Worm (Caenorhabditis elegans) whole organism, L1 larva: Measurements from ENCODE around the gene C18B2.4.

Experiments
- C16A3.4 ChIP-seq: fragments of 150-350 bp; optimal IDR thresholded peaks from 2 replicates; lab custom pipeline; 2014; ENCODE audit warnings: missing biosample characterization, missing genetic modification characterization
- Y116A8C.19 ChIP-seq: sonication (generic microtip); optimal IDR thresholded peaks from 2 replicates; lab custom pipeline; 2016; ENCODE audit warnings: missing compliant biosample characterization, missing genetic modification characterization, borderline replicate concordance
- aha-1 ChIP-seq: fragments of 150-350 bp; optimal IDR thresholded peaks from 2 replicates; lab custom pipeline; 2014; ENCODE audit warnings: missing biosample characterization, missing genetic modification characterization
- alr-1 ChIP-seq: fragments of 200-800 bp; sonication (Bioruptor generic); optimal IDR thresholded peaks from 2 replicates; lab custom pipeline; 2018; ENCODE audit warnings: borderline replicate concordance, mild to moderate bottlenecking, missing genetic modification characterization, missing compliant biosample characterization
- aly-2 ChIP-seq: fragments of 150-350 bp; optimal IDR thresholded peaks from 2 replicates; lab custom pipeline; 2014; ENCODE audit warnings: missing biosample characterization, missing genetic modification characterization
- blmp-1 ChIP-seq: fragments of 150-350 bp; optimal IDR thresholded peaks from 2 replicates; lab custom pipeline; 2014; ENCODE audit warnings: missing biosample characterization, missing genetic modification characterization
- ceh-63 ChIP-seq: fragments of 200-800 bp; sonication (Bioruptor generic); optimal IDR thresholded peaks from 2 replicates; lab custom pipeline; 2018; ENCODE audit warnings: mild to moderate bottlenecking, missing genetic modification characterization, missing compliant biosample characterization
- ceh-82 ChIP-seq, 3 experiments: fragments of 150-350 bp in 1 of 3; sonication (generic microtip) in 2 of 3; optimal IDR thresholded peaks; 2 replicates each; lab custom pipeline; 2014 to 2017; ENCODE audit warnings: missing biosample characterization in 3 of 3, missing genetic modification characterization in 3 of 3
- ceh-88 ChIP-seq: fragments of 200-800 bp; sonication (Bioruptor generic); IDR thresholded peaks from 2 replicates; pipeline ENCODE4 v1.3.6; 2022; ENCODE audit warnings: missing genetic modification characterization, missing compliant biosample characterization
- egl-27 ChIP-seq, 2 experiments: fragments of 150-350 bp in 1 of 2; sonication (generic microtip); optimal IDR thresholded peaks; 3 replicates each; lab custom pipeline; 2017 to 2018; ENCODE audit warnings: missing biosample characterization in 2 of 2, missing genetic modification characterization in 2 of 2, missing genetic modification reagents in 2 of 2
- elt-2 ChIP-seq: sonication (generic microtip); optimal IDR thresholded peaks from 2 replicates; lab custom pipeline; 2016; ENCODE audit warnings: missing genetic modification characterization, mild to moderate bottlenecking, inconsistent platforms, missing compliant biosample characterization, missing genetic modification reagents
- elt-3 ChIP-seq, 6 experiments: fragments of 150-350 bp in 1 of 6; sonication (generic microtip); optimal IDR thresholded peaks; 2 replicates each; lab custom pipeline; 2017 to 2018; ENCODE audit warnings: missing biosample characterization in 6 of 6, missing genetic modification characterization in 6 of 6, inconsistent platforms in 1 of 6
- fkh-10 ChIP-seq: sonication (generic microtip); optimal IDR thresholded peaks from 2 replicates; lab custom pipeline; 2017; ENCODE audit warnings: missing biosample characterization, missing genetic modification reagents, missing genetic modification characterization
- fkh-4 ChIP-seq: sonication (generic microtip); optimal IDR thresholded peaks from 2 replicates; lab custom pipeline; 2016; ENCODE audit warnings: missing compliant biosample characterization, missing genetic modification characterization, borderline replicate concordance
- fkh-8 ChIP-seq: sonication (generic microtip); optimal IDR thresholded peaks from 2 replicates; lab custom pipeline; 2016; ENCODE audit warnings: mild to moderate bottlenecking, missing genetic modification characterization, missing compliant biosample characterization
- fos-1 ChIP-seq: fragments of 150-350 bp; optimal IDR thresholded peaks from 2 replicates; lab custom pipeline; 2014; ENCODE audit warnings: missing biosample characterization, missing genetic modification characterization
- hlh-4 ChIP-seq: sonication (generic microtip); optimal IDR thresholded peaks from 2 replicates; lab custom pipeline; 2016; ENCODE audit warnings: mild to moderate bottlenecking, missing genetic modification characterization, missing compliant biosample characterization
- isw-1 ChIP-seq: fragments of 200-800 bp; sonication (Bioruptor generic); IDR thresholded peaks from 2 replicates; pipeline ENCODE4 v1.3.6; 2022; ENCODE audit warnings: missing genetic modification characterization, missing compliant biosample characterization
- lin-14 ChIP-seq: fragments of 200-800 bp; sonication (Bioruptor generic); optimal IDR thresholded peaks from 2 replicates; lab custom pipeline; 2018; ENCODE audit warnings: mild to moderate bottlenecking, missing genetic modification characterization, moderate library complexity, missing compliant biosample characterization
- lin-35 ChIP-seq, 2 experiments: fragments of 150-350 bp; optimal IDR thresholded peaks; 2 replicates each; lab custom pipeline; 2014; ENCODE audit warnings: missing biosample characterization in 2 of 2, missing genetic modification characterization in 2 of 2, missing genetic modification reagents in 2 of 2
- lsy-2 ChIP-seq, 2 experiments: fragments of 150-350 bp; optimal IDR thresholded peaks; 2 replicates each; lab custom pipeline; 2014; ENCODE audit warnings: missing biosample characterization in 2 of 2, missing genetic modification characterization in 2 of 2
- mep-1 ChIP-seq: fragments of 150-350 bp; optimal IDR thresholded peaks from 2 replicates; lab custom pipeline; 2014; ENCODE audit warnings: missing biosample characterization, missing genetic modification characterization
- nhr-11 ChIP-seq: fragments of 150-350 bp; optimal IDR thresholded peaks from 2 replicates; lab custom pipeline; 2014; ENCODE audit warnings: missing biosample characterization, missing genetic modification characterization
- nhr-19 ChIP-seq: fragments of 200-800 bp; sonication (Bioruptor generic); conservative IDR thresholded peaks from 2 replicates; pipeline ENCODE4 v1.3.6; 2022; ENCODE audit warnings: missing genetic modification characterization, missing compliant biosample characterization
- nhr-20 ChIP-seq: sonication (generic microtip); optimal IDR thresholded peaks from 2 replicates; lab custom pipeline; 2016; ENCODE audit warnings: mild to moderate bottlenecking, missing genetic modification characterization, missing compliant biosample characterization
- nhr-47 ChIP-seq: sonication (generic microtip); optimal IDR thresholded peaks from 2 replicates; lab custom pipeline; 2016; ENCODE audit warnings: mild to moderate bottlenecking, missing genetic modification characterization, moderate library complexity, missing compliant biosample characterization
- nhr-71 ChIP-seq: sonication (generic microtip); optimal IDR thresholded peaks from 2 replicates; lab custom pipeline; 2016; ENCODE audit warnings: mild to moderate bottlenecking, missing genetic modification characterization, moderate library complexity, missing compliant biosample characterization
- nhr-76 ChIP-seq: sonication (generic microtip); optimal IDR thresholded peaks from 2 replicates; lab custom pipeline; 2017; ENCODE audit warnings: missing biosample characterization, missing genetic modification characterization
- nhr-84 ChIP-seq: sonication (generic microtip); optimal IDR thresholded peaks from 2 replicates; lab custom pipeline; 2017; ENCODE audit warnings: missing biosample characterization, missing genetic modification characterization
- nhr-85 ChIP-seq: sonication (generic microtip); peaks from one replicate; lab custom pipeline; 2016; ENCODE audit warnings: missing genetic modification characterization, inconsistent platforms, missing compliant biosample characterization
- nhr-90 ChIP-seq: sonication (generic microtip); optimal IDR thresholded peaks from 2 replicates; lab custom pipeline; 2016; ENCODE audit warnings: mild to moderate bottlenecking, missing genetic modification characterization, missing compliant biosample characterization; ENCODE audit not compliant: poor library complexity
- pqm-1 ChIP-seq: sonication (generic microtip); optimal IDR thresholded peaks from 3 replicates; lab custom pipeline; 2017; ENCODE audit warnings: missing biosample characterization, missing genetic modification characterization
- rnt-1 ChIP-seq: sonication (generic microtip); optimal IDR thresholded peaks from 2 replicates; lab custom pipeline; 2016; ENCODE audit warnings: mild to moderate bottlenecking, missing genetic modification characterization, moderate library complexity, missing compliant biosample characterization
- sptf-1 ChIP-seq: fragments of 150-350 bp; optimal IDR thresholded peaks from 2 replicates; lab custom pipeline; 2014; ENCODE audit warnings: missing biosample characterization, missing genetic modification characterization
- tlp-1 ChIP-seq: fragments of 150-350 bp; optimal IDR thresholded peaks from 2 replicates; lab custom pipeline; 2014; ENCODE audit warnings: missing biosample characterization, missing genetic modification characterization
- unc-98 ChIP-seq: fragments of 200-800 bp; sonication (Bioruptor generic); IDR thresholded peaks from 2 replicates; pipeline ENCODE4 v1.3.6; 2022; ENCODE audit warnings: missing genetic modification characterization, missing compliant biosample characterization
- zag-1 ChIP-seq: fragments of 150-350 bp; optimal IDR thresholded peaks from 2 replicates; lab custom pipeline; 2014; ENCODE audit warnings: missing biosample characterization, missing genetic modification characterization
- zip-4 ChIP-seq: fragments of 200-800 bp; sonication (Bioruptor generic); optimal IDR thresholded peaks from 2 replicates; lab custom pipeline; 2018; ENCODE audit warnings: mild to moderate bottlenecking, missing genetic modification characterization, moderate library complexity, missing compliant biosample characterization
- ztf-11 ChIP-seq, 2 experiments: sonication (generic microtip); optimal IDR thresholded peaks; 2 replicates each; lab custom pipeline; 2016 to 2017; ENCODE audit warnings: missing genetic modification characterization in 2 of 2, missing biosample characterization in 1 of 2, missing compliant biosample characterization in 1 of 2

Gene C18B2.4

ce11 chrX:3581813-3582212 is 23.7 kb downstream of the C18B2.4 start:
- TF ChIP-seq fkh-10 (peak; percentile 5), pqm-1 (tag; lab: Kevin White, UChicago) (no peak), fkh-4 (tag; lab: Kevin White, UChicago) (no peak), isw-1 (GFP tag; lab: Robert Waterston, UW) (no peak), aha-1 (no peak), ztf-11 (tag; optimal IDR thresholded peaks at IDR 0.05; lab: Kevin White, UChicago) (no peak), rnt-1 (tag; lab: Kevin White, UChicago) (no peak), zag-1 (tag; lab: Kevin White, UChicago) (no peak), ceh-63 (GFP tag; lab: Kevin White, UChicago) (no peak), nhr-85 (no peak), sptf-1 (no peak), C16A3.4 (tag; lab: Kevin White, UChicago) (no peak), unc-98 (GFP tag; lab: Robert Waterston, UW) (no peak), nhr-84 (tag; lab: Kevin White, UChicago) (no peak), nhr-71 (tag; lab: Kevin White, UChicago) (peak; percentile 53), nhr-19 (GFP tag; lab: Robert Waterston, UW) (no peak), zip-4 (GFP tag; lab: Kevin White, UChicago) (no peak), lin-14 (peak; percentile 11), nhr-76 (no peak), nhr-20 (tag; lab: Kevin White, UChicago) (peak; percentile 7), nhr-11 (tag; lab: Kevin White, UChicago) (no peak), fos-1 (no peak), blmp-1 (tag; lab: Kevin White, UChicago) (no peak), alr-1 (tag; lab: Kevin White, UChicago) (no peak), egl-27 (tag; optimal IDR thresholded peaks at IDR 0.05; lab: Kevin White, UChicago) (no peak), mep-1 (no peak), lin-35 (GFP tag; optimal IDR thresholded peaks at IDR 0.05; lab: Kevin White, UChicago) (no peak), Y116A8C.19 (tag; lab: Kevin White, UChicago) (no peak), hlh-4 (tag; lab: Kevin White, UChicago) (no peak), nhr-47 (tag; lab: Kevin White, UChicago) (peak; percentile 32), lsy-2 (tag; optimal IDR thresholded peaks at IDR 0.05; lab: Kevin White, UChicago) (no peak), ceh-82 (tag; optimal IDR thresholded peaks at IDR 0.05; lab: Kevin White, UChicago) (no peak), ceh-88 (GFP tag; lab: Robert Waterston, UW) (no peak), fkh-8 (tag; lab: Kevin White, UChicago) (peak; percentile 75)

- TF ChIP-seq lin-35 (GFP tag; optimal IDR thresholded peaks at IDR 0.05; lab: Kevin White, UChicago) (peak in 1 of 2 experiments; percentile 35), elt-3 (tag; optimal IDR thresholded peaks at IDR 0.05; lab: Kevin White, UChicago) (peak in 3 of 6 experiments; percentile 13 to 63 (median 33)), tlp-1 (tag; lab: Kevin White, UChicago) (peak; percentile 43), fos-1 (no peak), nhr-71 (tag; lab: Kevin White, UChicago) (peak; percentile 10), nhr-20 (tag; lab: Kevin White, UChicago) (no peak), elt-2 (peak; percentile 98), nhr-90 (tag; lab: Kevin White, UChicago) (peak; percentile 31), Y116A8C.19 (tag; lab: Kevin White, UChicago) (no peak), lin-14 (peak; percentile 29), mep-1 (peak; percentile 6), aly-2 (no peak), pqm-1 (tag; lab: Kevin White, UChicago) (peak; percentile 87), lsy-2 (tag; optimal IDR thresholded peaks at IDR 0.05; lab: Kevin White, UChicago) (peak in 1 of 2 experiments; percentile 36)
These were observed 29.3 kb downstream of the C18B2.4 start, which contains the start of gene ckc-1 for ce11 chrX:3576239-3576638. Gene ckc-1 (plus strand): TSS chrX:3576606.
